Worm (Caenorhabditis elegans) whole organism, L2 larva: ENCODE measurements around the gene T11B7.5.

Source experiments
- fos-1 ChIP-seq: fragments of 150-350 bp; optimal IDR thresholded peaks from 2 replicates; lab custom pipeline; 2014; ENCODE audit warnings: missing biosample characterization, missing genetic modification characterization
- unc-39 ChIP-seq: fragments of 150-350 bp; optimal IDR thresholded peaks from 2 replicates; lab custom pipeline; 2014; ENCODE audit warnings: missing biosample characterization, missing genetic modification characterization

Gene T11B7.5

ce11 chrIV:8807327-8807726, 48.5 kb downstream of the T11B7.5 start:
- TF ChIP-seq unc-39 (no peak), fos-1 (peak; percentile 78)
